Worm (Caenorhabditis elegans) whole organism, mixed stage, embryonic: ENCODE measurements around the gene nhr-22.

Experiments
- bed-3 ChIP-seq: fragments of 200-800 bp; sonication (Bioruptor generic); optimal IDR thresholded peaks from 3 replicates; lab custom pipeline; 2018; ENCODE audit warnings: mild to moderate bottlenecking, missing genetic modification characterization, moderate library complexity, missing compliant biosample characterization
- blmp-1 ChIP-seq: fragments of 150-350 bp; optimal IDR thresholded peaks from 2 replicates; lab custom pipeline; 2014; ENCODE audit warnings: missing biosample characterization, missing genetic modification characterization
- ceh-39 ChIP-seq: fragments of 150-350 bp; optimal IDR thresholded peaks from 2 replicates; lab custom pipeline; 2014; ENCODE audit warnings: missing biosample characterization, missing genetic modification characterization
- ceh-83 ChIP-seq: fragments of 200-800 bp; sonication (Bioruptor generic); optimal IDR thresholded peaks from 2 replicates; lab custom pipeline; 2018; ENCODE audit warnings: mild to moderate bottlenecking, missing genetic modification characterization, missing compliant biosample characterization
- drap-1 ChIP-seq: fragments of 200-800 bp; sonication (Bioruptor generic); optimal IDR thresholded peaks from 3 replicates; lab custom pipeline; 2018; ENCODE audit warnings: mild to moderate bottlenecking, missing genetic modification characterization, missing compliant biosample characterization
- elt-1 ChIP-seq: sonication (generic microtip); optimal IDR thresholded peaks from 2 replicates; lab custom pipeline; 2017; ENCODE audit warnings: missing genetic modification characterization, mild to moderate bottlenecking, missing compliant biosample characterization, antibody characterized with exemption, moderate library complexity, borderline replicate concordance; ENCODE audit not compliant: insufficient read depth
- elt-3 ChIP-seq: fragments of 150-350 bp; optimal IDR thresholded peaks from 2 replicates; lab custom pipeline; 2014; ENCODE audit warnings: missing biosample characterization, missing genetic modification characterization
- ham-2 ChIP-seq: fragments of 200-800 bp; sonication (Bioruptor generic); optimal IDR thresholded peaks from 2 replicates; lab custom pipeline; 2018; ENCODE audit warnings: mild to moderate bottlenecking, missing genetic modification characterization, missing compliant biosample characterization
- hlh-1 ChIP-seq: fragments of 150-350 bp; optimal IDR thresholded peaks from 2 replicates; lab custom pipeline; 2014; ENCODE audit warnings: missing biosample characterization, missing genetic modification reagents, missing genetic modification characterization
- mab-5 ChIP-seq: fragments of 150-350 bp; optimal IDR thresholded peaks from 2 replicates; lab custom pipeline; 2014; ENCODE audit warnings: missing biosample characterization, missing genetic modification characterization
- mep-1 ChIP-seq: fragments of 150-350 bp; optimal IDR thresholded peaks from 2 replicates; lab custom pipeline; 2017; ENCODE audit warnings: missing biosample characterization, missing genetic modification reagents, missing genetic modification characterization, inconsistent platforms
- nhr-12 ChIP-seq: fragments of 150-350 bp; optimal IDR thresholded peaks from 2 replicates; lab custom pipeline; 2014; ENCODE audit warnings: missing biosample characterization, missing genetic modification characterization
- nhr-28 ChIP-seq: fragments of 150-350 bp; optimal IDR thresholded peaks from 2 replicates; lab custom pipeline; 2014; ENCODE audit warnings: missing biosample characterization, missing genetic modification characterization
- nhr-76 ChIP-seq: sonication (generic microtip); optimal IDR thresholded peaks from 2 replicates; lab custom pipeline; 2017; ENCODE audit warnings: missing biosample characterization, missing genetic modification characterization
- pha-4 ChIP-seq: fragments of 150-350 bp; optimal IDR thresholded peaks from 2 replicates; lab custom pipeline; 2018; ENCODE audit warnings: missing biosample characterization, missing genetic modification reagents, missing genetic modification characterization
- sem-2 ChIP-seq: fragments of 200-800 bp; sonication (Bioruptor generic); optimal IDR thresholded peaks from 2 replicates; lab custom pipeline; 2018; ENCODE audit warnings: mild to moderate bottlenecking, missing genetic modification characterization, missing compliant biosample characterization
- tbx-8 ChIP-seq: fragments of 200-800 bp; sonication (Bioruptor generic); optimal IDR thresholded peaks from 2 replicates; lab custom pipeline; 2018; ENCODE audit warnings: mild to moderate bottlenecking, missing genetic modification characterization, moderate library complexity, missing compliant biosample characterization
- unc-120 ChIP-seq: sonication (generic microtip); optimal IDR thresholded peaks from 2 replicates; lab custom pipeline; 2017; ENCODE audit warnings: missing genetic modification characterization, missing compliant biosample characterization; ENCODE audit not compliant: poor library complexity, severe bottlenecking
- unc-39 ChIP-seq: fragments of 150-350 bp; optimal IDR thresholded peaks from 2 replicates; lab custom pipeline; 2014; ENCODE audit warnings: missing biosample characterization, missing genetic modification characterization
- ztf-11 ChIP-seq: fragments of 150-350 bp; optimal IDR thresholded peaks from 2 replicates; lab custom pipeline; 2014; ENCODE audit warnings: missing biosample characterization, missing genetic modification characterization

Gene nhr-22

ce11 chrII:6407279-6407678 is 42.3 kb downstream of the nhr-22 start, which contains the start of gene spp-11:
spp-11 (minus strand) TSS chrII:6407379.
- TF ChIP-seq bed-3 (GFP tag; lab: Kevin White, UChicago) (no peak), mep-1 (no peak), hlh-1 (no peak), elt-3 (tag; lab: Kevin White, UChicago) (no peak), tbx-8 (no peak), ham-2 (GFP tag; lab: Kevin White, UChicago) (no peak), blmp-1 (tag; lab: Kevin White, UChicago) (no peak), ceh-39 (tag; lab: Kevin White, UChicago) (no peak), nhr-76 (tag; lab: Kevin White, UChicago) (no peak)

- TF ChIP-seq nhr-76 (tag; lab: Kevin White, UChicago) (no peak), nhr-28 (tag; lab: Kevin White, UChicago) (no peak), tbx-8 (no peak), nhr-12 (tag; lab: Kevin White, UChicago) (no peak), drap-1 (GFP tag; lab: Kevin White, UChicago) (no peak), ceh-83 (no peak), mep-1 (no peak), unc-39 (no peak), ham-2 (GFP tag; lab: Kevin White, UChicago) (no peak), sem-2 (GFP tag; lab: Kevin White, UChicago) (no peak), mab-5 (tag; lab: Kevin White, UChicago) (no peak), elt-3 (tag; lab: Kevin White, UChicago) (no peak)
Measured at ce11 chrII:6403233-6403632, 46.4 kb downstream of the nhr-22 start, which contains the start of gene T25D10.1. T25D10.1 (plus strand) TSS chrII:6403401.

ce11 chrII:6401649-6402048 is 47.9 kb downstream of the nhr-22 start, which contains the start of gene btb-2:
btb-2 (plus strand) TSS chrII:6401949.
- TF ChIP-seq nhr-76 (tag; lab: Kevin White, UChicago) (no peak), unc-120 (no peak), ztf-11 (no peak)

ce11 chrII:6398406-6398805 is 51.2 kb downstream of the nhr-22 start, which contains the start of gene zig-10:
zig-10 (plus strand) TSS chrII:6398706.
- TF ChIP-seq elt-1 (tag; lab: Kevin White, UChicago) (peak; percentile 37), mep-1 (no peak), ceh-83 (no peak), blmp-1 (tag; lab: Kevin White, UChicago) (no peak), pha-4 (tag; lab: Kevin White, UChicago) (no peak)
